Fruit fly (Drosophila melanogaster): ENCODE results near the gene alpha-Man-IIb.

dm6 chr3R:15832525-15832924 lies 28.5 kb downstream of the alpha-Man-IIb start, which contains the start of gene rec:
- no peak for TF ChIP-seq Crg-1 (GFP tag; optimal IDR thresholded peaks at IDR 0.05)
- no peak for TF ChIP-seq Hr96 (GFP tag; optimal IDR thresholded peaks at IDR 0.05)
- no peak for TF ChIP-seq bab1 (GFP tag; optimal IDR thresholded peaks at IDR 0.05)
- TF ChIP-seq cic (GFP tag; optimal IDR thresholded peaks at IDR 0.05) = no peak
- TF ChIP-seq CG5204 (GFP tag; optimal IDR thresholded peaks at IDR 0.05) = no peak
- no peak for TF ChIP-seq kay (GFP tag; ENCODE audit: borderline replicate concordance)
- TF ChIP-seq tj (GFP tag; optimal IDR thresholded peaks at IDR 0.05) = no peak
- TF ChIP-seq CG11617 (GFP tag; optimal IDR thresholded peaks at IDR 0.05) = no peak
- TF ChIP-seq CG7101 (tag; optimal IDR thresholded peaks at IDR 0.05) = no peak
- no peak for TF ChIP-seq ovo (GFP tag; optimal IDR thresholded peaks at IDR 0.05)
- TF ChIP-seq CG7045 (GFP tag; optimal IDR thresholded peaks at IDR 0.05) = no peak
- no peak for TF ChIP-seq Clk (GFP tag; optimal IDR thresholded peaks at IDR 0.05)
- TF ChIP-seq CG14711 (tag; optimal IDR thresholded peaks at IDR 0.05) = no peak

All from whole organism, adult.